Worm (Caenorhabditis elegans) whole organism, L4/young adult: ENCODE data around the gene F23H12.3.

Source experiments
- W03F9.2 ChIP-seq: fragments of 150-350 bp; optimal IDR thresholded peaks from 2 replicates; lab custom pipeline; 2014; ENCODE audit warnings: missing biosample characterization, missing genetic modification characterization
- him-1 ChIP-seq: sonication (generic microtip); optimal IDR thresholded peaks from 2 replicates; lab custom pipeline; 2016; ENCODE audit warnings: missing genotype, missing genetic modification reagents, missing genetic modification characterization, missing compliant biosample characterization

DNA sequence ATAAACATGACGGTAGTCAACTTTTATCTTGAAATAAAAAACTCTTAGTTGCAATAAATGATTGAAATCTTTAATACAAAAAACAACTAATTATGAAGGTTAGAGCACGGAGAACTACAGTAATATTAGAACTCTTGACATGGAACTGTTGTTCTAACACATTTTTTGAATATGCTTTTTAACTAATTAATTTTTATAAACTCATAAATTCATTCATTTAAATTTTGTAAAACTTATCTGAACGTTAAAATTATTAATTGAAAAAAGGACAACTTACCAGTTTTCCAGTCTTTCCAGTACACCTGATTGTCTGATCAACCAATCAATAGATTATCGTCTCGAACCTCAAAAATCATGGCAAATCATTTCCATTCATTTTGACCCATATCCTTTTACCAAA lies 7.5 kb downstream of the F23H12.3 start, which contains the start of gene sqt-3:
- TF ChIP-seq him-1: no peak
- no peak for TF ChIP-seq W03F9.2 (tag; lab: Kevin White, UChicago)
